Fruit fly (Drosophila melanogaster): ENCODE data around the gene CG42467.

DNA sequence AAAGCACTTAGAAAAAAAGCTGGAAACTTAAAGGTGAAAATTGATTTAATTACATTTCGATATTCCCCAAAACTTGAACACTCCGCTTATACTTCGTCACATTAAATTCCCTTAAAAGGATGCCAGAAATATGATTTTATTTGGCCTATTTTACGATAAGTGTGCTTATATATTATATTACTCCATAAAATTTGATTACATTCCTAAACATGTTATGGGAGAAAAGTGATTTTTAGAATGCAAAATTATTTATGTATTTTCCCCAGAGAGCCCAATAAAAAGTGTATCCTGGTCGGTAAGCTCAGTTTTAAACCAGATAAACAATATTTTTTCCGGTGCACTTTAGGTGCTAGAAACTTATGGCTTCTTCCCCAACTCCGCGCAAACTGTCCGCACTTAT lies 36.6 kb downstream of the CG42467 start:
- no peak for TF ChIP-seq CG8119 (GFP tag; IDR thresholded peaks at IDR 0.05)
- no peak for TF ChIP-seq CG34406 (GFP tag; optimal IDR thresholded peaks at IDR 0.05)
- no peak for TF ChIP-seq CG15336 (GFP tag; IDR thresholded peaks at IDR 0.05)
- TF ChIP-seq CG6854 (GFP tag; optimal IDR thresholded peaks at IDR 0.05): no peak
- TF ChIP-seq CG7368 (GFP tag; optimal IDR thresholded peaks at IDR 0.05): no peak
- TF ChIP-seq Ets21C (GFP tag; optimal IDR thresholded peaks at IDR 0.05): no peak
- no peak for TF ChIP-seq Hr38 (GFP tag; optimal IDR thresholded peaks at IDR 0.05)
